Worm (Caenorhabditis elegans): ENCODE results near the gene dyf-13.

- no peak for TF ChIP-seq nhr-11 (tag; optimal IDR thresholded peaks at IDR 0.05)
- TF ChIP-seq ama-1 (optimal IDR thresholded peaks at IDR 0.05), result no peak
- TF ChIP-seq ceh-82 (tag; optimal IDR thresholded peaks at IDR 0.05), result no peak
- TF ChIP-seq ztf-11 (tag; optimal IDR thresholded peaks at IDR 0.05), result no peak
- TF ChIP-seq unc-62 (GFP tag; optimal IDR thresholded peaks at IDR 0.05), result no peak
- TF ChIP-seq lsy-2 (tag; optimal IDR thresholded peaks at IDR 0.05), result no peak
Observed at ce11 chrII:7161512-7161911, 9.6 kb downstream of the dyf-13 start, which contains the start of gene C27H5.12.

Measured in whole organism, L2 larva.